Fruit fly (Drosophila melanogaster): ENCODE data around the gene CG42724.
A peak's percentile ranks its signal among the peaks of the same experiment; 100 is the strongest.

Gene CG42724

DNA sequence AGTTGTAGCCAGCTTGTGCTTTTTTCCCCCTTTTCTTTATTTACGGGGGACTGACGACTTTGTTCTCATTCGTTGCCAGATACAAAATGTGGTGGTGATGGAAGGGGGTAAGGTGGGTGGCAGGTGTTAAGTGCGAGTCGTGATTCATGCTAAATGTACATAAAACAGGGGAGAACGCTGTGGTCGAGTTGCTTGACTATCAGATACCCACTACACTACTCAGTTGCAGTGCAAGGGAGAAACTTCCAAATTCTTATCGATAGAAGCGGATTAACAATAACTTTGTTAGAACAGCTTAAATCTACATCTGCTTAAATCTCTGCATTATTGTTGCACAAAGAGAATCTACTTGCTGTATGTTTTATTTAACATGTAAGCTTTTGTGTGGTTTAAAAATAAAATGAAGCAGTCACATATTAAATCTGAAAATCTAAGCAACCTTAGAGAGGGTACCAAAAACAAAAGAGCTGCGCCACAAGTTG is 29.6 kb upstream of the CG42724 start (continued):
- TF ChIP-seq CG16779 (tag; optimal IDR thresholded peaks at IDR 0.05) (no peak), CG8319 (GFP tag; optimal IDR thresholded peaks at IDR 0.05) (no peak), achi (GFP tag; optimal IDR thresholded peaks at IDR 0.05) (peak; percentile 9), topi (GFP tag; optimal IDR thresholded peaks at IDR 0.05) (peak; percentile 60), fkh (GFP tag; optimal IDR thresholded peaks at IDR 0.05) (peak; percentile 69), CG32006 (GFP tag; optimal IDR thresholded peaks at IDR 0.05) (peak; percentile 40), CG7368 (GFP tag; optimal IDR thresholded peaks at IDR 0.05) (peak; percentile 9), CG10669 (GFP tag; optimal IDR thresholded peaks at IDR 0.05) (peak; percentile 32), CG6276 (GFP tag; optimal IDR thresholded peaks at IDR 0.05) (peak; percentile 1), fd85E (GFP tag; optimal IDR thresholded peaks at IDR 0.05) (peak; percentile 19), Sox102F (GFP tag; optimal IDR thresholded peaks at IDR 0.05) (peak; percentile 55), Lpt (GFP tag; optimal IDR thresholded peaks at IDR 0.05) (no peak), Ets21C (GFP tag; optimal IDR thresholded peaks at IDR 0.05) (peak; percentile 50), OdsH (GFP tag; optimal IDR thresholded peaks at IDR 0.05) (peak; percentile 21), CG6808 (GFP tag; optimal IDR thresholded peaks at IDR 0.05) (no peak), CG8632 (GFP tag; optimal IDR thresholded peaks at IDR 0.05) (peak; percentile 23), CG1621 (tag; optimal IDR thresholded peaks at IDR 0.05) (peak; percentile 1), Met (GFP tag; optimal IDR thresholded peaks at IDR 0.05) (peak; percentile 67), Blimp-1 (GFP tag; optimal IDR thresholded peaks at IDR 0.05) (peak; percentile 2), vri (GFP tag; optimal IDR thresholded peaks at IDR 0.05) (peak; percentile 48), pdm3 (GFP tag; optimal IDR thresholded peaks at IDR 0.05) (peak; percentile 39), CG8119 (GFP tag; IDR thresholded peaks at IDR 0.05) (0 out of 3 replicates have a peak, but pooled peaks have one; percentile 36), CG31627 (GFP tag; optimal IDR thresholded peaks at IDR 0.05) (peak; percentile 66), Eip75B (GFP tag; optimal IDR thresholded peaks at IDR 0.05) (peak; percentile 54), Eip93F (GFP tag; optimal IDR thresholded peaks at IDR 0.05) (no peak), fd59A (GFP tag; optimal IDR thresholded peaks at IDR 0.05) (peak; percentile 38), CG3919 (GFP tag; optimal IDR thresholded peaks at IDR 0.05) (peak; percentile 19), Ets96B (tag; optimal IDR thresholded peaks at IDR 0.05) (no peak), CG4318 (GFP tag; optimal IDR thresholded peaks at IDR 0.05) (no peak), Eip78C (GFP tag) (peak; percentile 81), CG6854 (GFP tag; optimal IDR thresholded peaks at IDR 0.05) (no peak), cyc (GFP tag; optimal IDR thresholded peaks at IDR 0.05) (peak; percentile 53), Smox (GFP tag; optimal IDR thresholded peaks at IDR 0.05) (peak; percentile 58), spab (GFP tag; optimal IDR thresholded peaks at IDR 0.05) (peak; percentile 1), Hr38 (GFP tag; optimal IDR thresholded peaks at IDR 0.05) (no peak), salr (GFP tag; optimal IDR thresholded peaks at IDR 0.05) (no peak), dsx (GFP tag; optimal IDR thresholded peaks at IDR 0.05; ENCODE audit: poor library complexity, severe bottlenecking) (peak; percentile 42), Sox14 (GFP tag; optimal IDR thresholded peaks at IDR 0.05) (peak; percentile 73), eg (GFP tag; IDR thresholded peaks at IDR 0.05) (no peak), lz (GFP tag; optimal IDR thresholded peaks at IDR 0.05) (peak; percentile 64)

dm6 chr3R:6396613-6397012 is 28.5 kb upstream of the CG42724 start:
- TF ChIP-seq svp (GFP tag) (peak; percentile 91), ss (GFP tag; optimal IDR thresholded peaks at IDR 0.05) (no peak), Eip78C (GFP tag) (peak; percentile 22)
